Worm (Caenorhabditis elegans) whole organism, L3 larva: ENCODE measurements around the gene C16D9.5.
A peak's percentile ranks its signal among the peaks of the same experiment; 100 is the strongest.

ENCODE experiments used
- R02D3.7 ChIP-seq: fragments of 150-350 bp; optimal IDR thresholded peaks from 2 replicates; lab custom pipeline; 2014; ENCODE audit warnings: missing biosample characterization, missing genetic modification characterization
- ZK546.5 ChIP-seq: sonication (generic microtip); optimal IDR thresholded peaks from 2 replicates; lab custom pipeline; 2017; ENCODE audit warnings: missing biosample characterization, missing genetic modification characterization
- aly-2 ChIP-seq: fragments of 150-350 bp; optimal IDR thresholded peaks from 2 replicates; lab custom pipeline; 2014; ENCODE audit warnings: missing biosample characterization, missing genetic modification characterization
- ama-1 ChIP-seq: fragments of 150-350 bp; optimal IDR thresholded peaks from 2 replicates; lab custom pipeline; 2018
- ceh-16 ChIP-seq: sonication (generic microtip); optimal IDR thresholded peaks from 2 replicates; lab custom pipeline; 2017; ENCODE audit warnings: missing biosample characterization, missing genetic modification characterization
- ceh-28 ChIP-seq: fragments of 150-350 bp; optimal IDR thresholded peaks from 2 replicates; lab custom pipeline; 2014; ENCODE audit warnings: missing biosample characterization, missing genetic modification reagents, missing genetic modification characterization
- ceh-82 ChIP-seq: fragments of 150-350 bp; optimal IDR thresholded peaks from 2 replicates; lab custom pipeline; 2014; ENCODE audit warnings: missing biosample characterization, missing genetic modification characterization
- ceh-9 ChIP-seq: sonication (generic microtip); optimal IDR thresholded peaks from 2 replicates; lab custom pipeline; 2018; ENCODE audit warnings: missing biosample characterization, missing genetic modification characterization
- daf-12 ChIP-seq: fragments of 150-350 bp; optimal IDR thresholded peaks from 2 replicates; lab custom pipeline; 2014; ENCODE audit warnings: missing biosample characterization, missing genetic modification reagents, missing genetic modification characterization
- egl-27 ChIP-seq: sonication (generic microtip); optimal IDR thresholded peaks from 4 replicates; lab custom pipeline; 2017; ENCODE audit warnings: missing biosample characterization, missing genetic modification reagents, missing genetic modification characterization
- egl-5 ChIP-seq: fragments of 150-350 bp; optimal IDR thresholded peaks from 2 replicates; lab custom pipeline; 2017; ENCODE audit warnings: missing biosample characterization, missing genetic modification reagents, missing genetic modification characterization, inconsistent platforms
- elt-1 ChIP-seq: fragments of 150-350 bp; optimal IDR thresholded peaks from 2 replicates; lab custom pipeline; 2014; ENCODE audit warnings: missing biosample characterization, missing genetic modification characterization
- elt-2 ChIP-seq: sonication (generic microtip); optimal IDR thresholded peaks from 2 replicates; lab custom pipeline; 2016; ENCODE audit warnings: missing genetic modification reagents, mild to moderate bottlenecking, missing genetic modification characterization, missing compliant biosample characterization
- elt-3 ChIP-seq, 3 experiments: fragments of 150-350 bp in 1 of 3; sonication (generic microtip) in 2 of 3; optimal IDR thresholded peaks; 2 replicates in 2 of 3; 4 replicates in 1 of 3; lab custom pipeline; 2014 to 2017; ENCODE audit warnings: missing biosample characterization in 3 of 3, missing genetic modification characterization in 3 of 3
- eor-1 ChIP-seq, 2 experiments: fragments of 150-350 bp; optimal IDR thresholded peaks; 2 replicates each; lab custom pipeline; 2014 to 2018; ENCODE audit warnings: missing biosample characterization in 2 of 2, missing genetic modification characterization in 2 of 2
- fkh-10 ChIP-seq: sonication (generic microtip); optimal IDR thresholded peaks from 2 replicates; lab custom pipeline; 2017; ENCODE audit warnings: missing biosample characterization, missing genetic modification reagents, missing genetic modification characterization
- fkh-2 ChIP-seq: fragments of 150-350 bp; optimal IDR thresholded peaks from 2 replicates; lab custom pipeline; 2014; ENCODE audit warnings: missing biosample characterization, missing genetic modification reagents, missing genetic modification characterization
- fos-1 ChIP-seq: fragments of 150-350 bp; optimal IDR thresholded peaks from 2 replicates; lab custom pipeline; 2014; ENCODE audit warnings: missing biosample characterization, missing genetic modification characterization
- hmg-11 ChIP-seq: sonication (generic microtip); optimal IDR thresholded peaks from 2 replicates; lab custom pipeline; 2016; ENCODE audit warnings: missing genetic modification characterization, missing compliant biosample characterization
- jun-1 ChIP-seq: fragments of 150-350 bp; optimal IDR thresholded peaks from 2 replicates; lab custom pipeline; 2014; ENCODE audit warnings: missing biosample characterization, missing genetic modification reagents, missing genetic modification characterization
- lin-15B ChIP-seq: fragments of 150-350 bp; optimal IDR thresholded peaks from 2 replicates; lab custom pipeline; 2014; ENCODE audit warnings: missing biosample characterization, missing genetic modification characterization
- lin-39 ChIP-seq: fragments of 150-350 bp; optimal IDR thresholded peaks from 2 replicates; lab custom pipeline; 2018; ENCODE audit warnings: missing biosample characterization, missing genetic modification reagents, missing genetic modification characterization
- lsy-12 ChIP-seq: sonication (generic microtip); optimal IDR thresholded peaks from 2 replicates; lab custom pipeline; 2016; ENCODE audit warnings: mild to moderate bottlenecking, missing genetic modification characterization, missing compliant biosample characterization
- mdl-1 ChIP-seq: fragments of 150-350 bp; optimal IDR thresholded peaks from 2 replicates; lab custom pipeline; 2014; ENCODE audit warnings: missing biosample characterization, missing genetic modification characterization
- mml-1 ChIP-seq: fragments of 150-350 bp; sonication (generic microtip); optimal IDR thresholded peaks from 3 replicates; lab custom pipeline; 2014; ENCODE audit warnings: missing biosample characterization, missing genetic modification characterization
- nfya-1 ChIP-seq: sonication (generic microtip); optimal IDR thresholded peaks from 2 replicates; lab custom pipeline; 2017; ENCODE audit warnings: missing genetic modification characterization, mild to moderate bottlenecking, missing compliant biosample characterization, antibody characterized with exemption, moderate library complexity; ENCODE audit not compliant: insufficient read depth
- nhr-11 ChIP-seq: fragments of 150-350 bp; optimal IDR thresholded peaks from 2 replicates; lab custom pipeline; 2014; ENCODE audit warnings: missing biosample characterization, missing genetic modification characterization
- nhr-23 ChIP-seq: fragments of 150-350 bp; optimal IDR thresholded peaks from 2 replicates; lab custom pipeline; 2014; ENCODE audit warnings: missing biosample characterization, missing genetic modification reagents, missing genetic modification characterization
- nhr-237 ChIP-seq: fragments of 150-350 bp; optimal IDR thresholded peaks from 2 replicates; lab custom pipeline; 2014; ENCODE audit warnings: missing biosample characterization, missing genetic modification characterization
- nhr-25 ChIP-seq: sonication (generic microtip); optimal IDR thresholded peaks from 2 replicates; lab custom pipeline; 2017; ENCODE audit warnings: missing biosample characterization, missing genetic modification characterization
- nhr-28 ChIP-seq: fragments of 150-350 bp; optimal IDR thresholded peaks from 2 replicates; lab custom pipeline; 2014; ENCODE audit warnings: missing biosample characterization, missing genetic modification characterization
- nhr-43 ChIP-seq: sonication (generic microtip); optimal IDR thresholded peaks from 2 replicates; lab custom pipeline; 2016; ENCODE audit warnings: mild to moderate bottlenecking, missing genetic modification characterization, missing compliant biosample characterization; ENCODE audit not compliant: poor library complexity, severe bottlenecking
- nhr-67 ChIP-seq: fragments of 150-350 bp; optimal IDR thresholded peaks from 2 replicates; lab custom pipeline; 2014; ENCODE audit warnings: missing biosample characterization, missing genetic modification characterization
- nhr-76 ChIP-seq: fragments of 150-350 bp; sonication (generic microtip); optimal IDR thresholded peaks from 5 replicates; lab custom pipeline; 2014; ENCODE audit warnings: missing biosample characterization, missing genetic modification characterization
- nhr-77 ChIP-seq: fragments of 150-350 bp; optimal IDR thresholded peaks from 2 replicates; lab custom pipeline; 2014; ENCODE audit warnings: missing biosample characterization, missing genetic modification characterization
- pha-4 ChIP-seq: fragments of 150-350 bp; optimal IDR thresholded peaks from 2 replicates; lab custom pipeline; 2014; ENCODE audit warnings: missing biosample characterization, missing genetic modification reagents, missing genetic modification characterization
- pqm-1 ChIP-seq: fragments of 150-350 bp; optimal IDR thresholded peaks from 2 replicates; lab custom pipeline; 2017; ENCODE audit warnings: missing biosample characterization, missing genetic modification characterization, inconsistent platforms
- sea-2 ChIP-seq: fragments of 150-350 bp; sonication (generic microtip); optimal IDR thresholded peaks from 4 replicates; lab custom pipeline; 2014; ENCODE audit warnings: missing biosample characterization, missing genetic modification reagents, missing genetic modification characterization
- skn-1 ChIP-seq: fragments of 150-350 bp; optimal IDR thresholded peaks from 2 replicates; lab custom pipeline; 2014; ENCODE audit warnings: missing biosample characterization, missing genetic modification characterization
- snpc-4 ChIP-seq: fragments of 150-350 bp; optimal IDR thresholded peaks from 2 replicates; lab custom pipeline; 2014; ENCODE audit warnings: missing biosample characterization, missing genetic modification characterization
- tbx-2 ChIP-seq: sonication (generic microtip); optimal IDR thresholded peaks from 2 replicates; lab custom pipeline; 2016; ENCODE audit warnings: mild to moderate bottlenecking, missing genetic modification characterization, missing compliant biosample characterization
- unc-39 ChIP-seq: sonication (generic microtip); optimal IDR thresholded peaks from 4 replicates; lab custom pipeline; 2017; ENCODE audit warnings: missing biosample characterization, missing genetic modification characterization
- unc-62 ChIP-seq: fragments of 150-350 bp; sonication (generic microtip); optimal IDR thresholded peaks from 4 replicates; lab custom pipeline; 2014; ENCODE audit warnings: missing biosample characterization, missing genetic modification reagents, missing genetic modification characterization
- zag-1 ChIP-seq: fragments of 150-350 bp; optimal IDR thresholded peaks from 2 replicates; lab custom pipeline; 2014; ENCODE audit warnings: missing biosample characterization, missing genetic modification characterization
- ztf-11 ChIP-seq: fragments of 150-350 bp; optimal IDR thresholded peaks from 2 replicates; lab custom pipeline; 2014; ENCODE audit warnings: missing biosample characterization, missing genetic modification characterization
- ztf-4 ChIP-seq: fragments of 150-350 bp; optimal IDR thresholded peaks from 2 replicates; lab custom pipeline; 2014; ENCODE audit warnings: missing biosample characterization, missing genetic modification characterization

The C16D9.5 gene

ce11 chrV:8228712-8229119, 16.6 kb downstream of the C16D9.5 start:
- TF ChIP-seq nfya-1 (tag; lab: Kevin White, UChicago) (peak; percentile 82), mml-1 (tag; lab: Kevin White, UChicago) (no peak), eor-1 (tag; optimal IDR thresholded peaks at IDR 0.05; lab: Kevin White, UChicago) (no peak), elt-3 (tag; optimal IDR thresholded peaks at IDR 0.05; lab: Kevin White, UChicago) (peak in 1 of 3 experiments; percentile 40), nhr-77 (tag; lab: Kevin White, UChicago) (peak; percentile 45), lin-39 (tag; lab: Kevin White, UChicago) (peak; percentile 69), fkh-10 (GFP tag; lab: Kevin White, UChicago) (no peak), elt-2 (peak; percentile 70), elt-1 (no peak), pha-4 (peak; percentile 86), nhr-76 (tag; lab: Kevin White, UChicago) (no peak), nhr-25 (peak; percentile 84), mdl-1 (no peak), aly-2 (tag; lab: Kevin White, UChicago) (peak; percentile 91), lin-15B (peak; percentile 49), snpc-4 (tag; lab: Kevin White, UChicago) (peak; percentile 99), tbx-2 (tag; lab: Kevin White, UChicago) (peak; percentile 69), daf-12 (tag; lab: Kevin White, UChicago) (no peak), fos-1 (tag; lab: Kevin White, UChicago) (no peak), ztf-4 (no peak), ZK546.5 (tag; lab: Kevin White, UChicago) (no peak), ceh-16 (no peak), nhr-43 (peak; percentile 81), egl-27 (tag; lab: Kevin White, UChicago) (peak; percentile 66), pqm-1 (tag; lab: Kevin White, UChicago) (peak; percentile 77), jun-1 (tag; lab: Kevin White, UChicago) (no peak), zag-1 (tag; lab: Kevin White, UChicago) (peak; percentile 3), ceh-82 (tag; lab: Kevin White, UChicago) (peak; percentile 41), unc-62 (GFP tag; lab: Kevin White, UChicago) (no peak), nhr-23 (tag; lab: Kevin White, UChicago) (peak; percentile 91), hmg-11 (tag; lab: Kevin White, UChicago) (peak; percentile 80), nhr-237 (tag; lab: Kevin White, UChicago) (no peak), ama-1 (lab: Kevin White, UChicago) (peak; percentile 94), nhr-11 (tag; lab: Kevin White, UChicago) (no peak), R02D3.7 (tag; lab: Kevin White, UChicago) (peak; percentile 73), nhr-67 (tag; lab: Kevin White, UChicago) (no peak), unc-39 (tag; lab: Kevin White, UChicago) (no peak), sea-2 (GFP tag; lab: Kevin White, UChicago) (no peak), ceh-9 (tag; lab: Kevin White, UChicago) (no peak), fkh-2 (tag; lab: Kevin White, UChicago) (no peak), lsy-12 (tag; lab: Kevin White, UChicago) (peak; percentile 58), ceh-28 (tag; lab: Kevin White, UChicago) (peak; percentile 59), ztf-11 (no peak), skn-1 (tag; lab: Kevin White, UChicago) (no peak)

ce11 chrV:8226812-8227211, 18.5 kb downstream of the C16D9.5 start, which contains the start of gene K07C11.10:
Gene K07C11.10 (minus strand): TSS chrV:8226912.
- TF ChIP-seq ceh-9 (tag; lab: Kevin White, UChicago): no peak
- no peak for TF ChIP-seq eor-1 (tag; optimal IDR thresholded peaks at IDR 0.05; lab: Kevin White, UChicago)
- no peak for TF ChIP-seq ceh-28 (tag; lab: Kevin White, UChicago)
- no peak for TF ChIP-seq nhr-237 (tag; lab: Kevin White, UChicago)
- no peak for TF ChIP-seq pha-4
- no peak for TF ChIP-seq unc-62 (GFP tag; lab: Kevin White, UChicago)
- no peak for TF ChIP-seq nhr-76 (tag; lab: Kevin White, UChicago)
- TF ChIP-seq sea-2 (GFP tag; lab: Kevin White, UChicago): no peak
- no peak for TF ChIP-seq nhr-43
- TF ChIP-seq snpc-4 (tag; lab: Kevin White, UChicago): no peak
- no peak for TF ChIP-seq egl-5 (tag; lab: Kevin White, UChicago)
- TF ChIP-seq nhr-28 (tag; lab: Kevin White, UChicago): no peak
- TF ChIP-seq lsy-12 (tag; lab: Kevin White, UChicago): no peak
- no peak for TF ChIP-seq lin-39 (tag; lab: Kevin White, UChicago)
- no peak for TF ChIP-seq ztf-4
